Worm (Caenorhabditis elegans) whole organism, young adult: ENCODE results near the gene fbxa-174.

Experiments used
- F37B4.10 ChIP-seq: fragments of 200-800 bp; sonication (Bioruptor generic); IDR thresholded peaks from 2 replicates; pipeline ENCODE4 v1.3.6; 2022; ENCODE audit warnings: missing genetic modification characterization, missing compliant biosample characterization
- F49E8.2 ChIP-seq: sonication (generic microtip); optimal IDR thresholded peaks from 3 replicates; lab custom pipeline; 2017; ENCODE audit warnings: missing genetic modification characterization, mild to moderate bottlenecking, missing compliant biosample characterization, antibody characterized with exemption, moderate library complexity; ENCODE audit not compliant: insufficient read depth
- ama-1 ChIP-seq, 3 experiments: fragments of 150-350 bp in 1 of 3; sonication (generic microtip) in 2 of 3; optimal IDR thresholded peaks; 2 replicates each; lab custom pipeline; 2014 to 2018; ENCODE audit warnings: missing biosample characterization in 2 of 3, missing genetic modification characterization in 2 of 3, missing genetic modification reagents in 2 of 3
- attf-3 ChIP-seq: fragments of 200-800 bp; sonication (Bioruptor generic); conservative IDR thresholded peaks from 2 replicates; pipeline ENCODE4 v1.3.6; 2022; ENCODE audit warnings: missing genetic modification reagents, missing genetic modification characterization, missing compliant biosample characterization
- dpl-1 ChIP-seq: fragments of 150-350 bp; optimal IDR thresholded peaks from 2 replicates; lab custom pipeline; 2014; ENCODE audit warnings: missing biosample characterization, missing genetic modification reagents, missing genetic modification characterization
- fkh-3 ChIP-seq: sonication (generic microtip); optimal IDR thresholded peaks from 2 replicates; lab custom pipeline; 2016; ENCODE audit warnings: mild to moderate bottlenecking, missing genetic modification characterization, missing compliant biosample characterization
- gei-17 ChIP-seq: fragments of 200-800 bp; sonication (Bioruptor generic); optimal IDR thresholded peaks from 2 replicates; lab custom pipeline; 2018; ENCODE audit warnings: mild to moderate bottlenecking, missing genetic modification characterization, missing compliant biosample characterization
- hlh-26 ChIP-seq: fragments of 200-800 bp; sonication (Bioruptor generic); conservative IDR thresholded peaks from 2 replicates; pipeline ENCODE4 v1.3.6; 2022; ENCODE audit warnings: missing genetic modification reagents, missing genetic modification characterization, missing compliant biosample characterization
- nhr-120 ChIP-seq: fragments of 200-800 bp; sonication (Bioruptor generic); IDR thresholded peaks from 2 replicates; pipeline ENCODE4 v1.3.6; 2022; ENCODE audit warnings: missing genetic modification characterization, missing compliant biosample characterization
- nhr-80 ChIP-seq: sonication (generic microtip); optimal IDR thresholded peaks from 2 replicates; lab custom pipeline; 2016; ENCODE audit warnings: missing genetic modification characterization, missing compliant biosample characterization
- repo-1 ChIP-seq: sonication (generic microtip); optimal IDR thresholded peaks from 2 replicates; lab custom pipeline; 2017; ENCODE audit warnings: mild to moderate bottlenecking, missing genetic modification characterization, missing compliant biosample characterization
- snpc-3.4 ChIP-seq: sonication (generic microtip); optimal IDR thresholded peaks from 2 replicates; lab custom pipeline; 2017; ENCODE audit warnings: missing genetic modification characterization, mild to moderate bottlenecking, missing compliant biosample characterization, antibody characterized with exemption, moderate library complexity, missing genotype, missing genetic modification reagents
- snpc-4 ChIP-seq, 5 experiments: fragments of 150-350 bp in 1 of 5; sonication (generic microtip) in 4 of 5; optimal IDR thresholded peaks; 2 replicates each; lab custom pipeline; 2014 to 2018; ENCODE audit warnings: missing genetic modification characterization in 5 of 5, missing biosample characterization in 3 of 5, antibody characterized with exemption in 2 of 5, mild to moderate bottlenecking in 2 of 5, missing compliant biosample characterization in 2 of 5, missing genotype in 2 of 5, moderate library complexity in 2 of 5, missing genetic modification reagents in 1 of 5

DNA sequence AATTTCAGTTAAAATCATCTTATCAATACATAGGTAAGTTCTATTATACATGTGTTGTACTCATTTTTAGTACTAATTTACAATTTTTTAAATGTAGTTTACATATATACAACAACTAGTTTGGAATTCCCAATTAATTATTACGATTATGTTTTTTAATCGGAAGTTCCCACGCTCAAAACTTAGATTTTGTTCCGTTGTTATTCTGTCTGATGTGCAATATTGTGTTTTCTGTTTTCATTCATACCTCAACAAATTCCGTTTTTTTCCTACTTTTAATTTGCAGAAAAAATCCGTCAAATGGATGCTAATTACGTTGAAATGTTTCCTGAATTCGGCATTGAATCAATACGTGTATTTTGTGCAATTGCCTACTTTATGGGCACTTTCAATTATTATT is 52.0 kb downstream of the fbxa-174 start, which contains the start of gene srw-31:
- no peak for TF ChIP-seq dpl-1 (GFP tag; lab: Kevin White, UChicago)
- no peak for TF ChIP-seq hlh-26 (GFP tag; lab: Robert Waterston, UW)
- TF ChIP-seq F37B4.10: no peak
- TF ChIP-seq F49E8.2: no peak
- TF ChIP-seq attf-3 (GFP tag; lab: Robert Waterston, UW): no peak
- no peak for TF ChIP-seq snpc-4 (GFP tag; optimal IDR thresholded peaks at IDR 0.05; lab: Kevin White, UChicago)
- no peak for TF ChIP-seq snpc-4 (tag; optimal IDR thresholded peaks at IDR 0.05; lab: Kevin White, UChicago)
- no peak for TF ChIP-seq ama-1 (optimal IDR thresholded peaks at IDR 0.05; lab: Kevin White, UChicago)
- TF ChIP-seq ama-1 (GFP tag; optimal IDR thresholded peaks at IDR 0.05; lab: Kevin White, UChicago): no peak
- no peak for TF ChIP-seq nhr-120 (GFP tag; lab: Robert Waterston, UW)
- no peak for TF ChIP-seq snpc-3.4 (tag; lab: Kevin White, UChicago)
- no peak for TF ChIP-seq nhr-80 (tag; lab: Kevin White, UChicago)
- TF ChIP-seq fkh-3 (tag; lab: Kevin White, UChicago): no peak
- no peak for TF ChIP-seq gei-17 (GFP tag; lab: Kevin White, UChicago)
- TF ChIP-seq repo-1 (tag; lab: Kevin White, UChicago): no peak
